Worm (Caenorhabditis elegans) whole organism, L3 larva: ENCODE results near the gene F32D8.15.

Experiments used
- ZK546.5 ChIP-seq: sonication (generic microtip); optimal IDR thresholded peaks from 2 replicates; lab custom pipeline; 2017; ENCODE audit warnings: missing biosample characterization, missing genetic modification characterization
- aly-2 ChIP-seq: fragments of 150-350 bp; optimal IDR thresholded peaks from 2 replicates; lab custom pipeline; 2014; ENCODE audit warnings: missing biosample characterization, missing genetic modification characterization
- ama-1 ChIP-seq: fragments of 150-350 bp; optimal IDR thresholded peaks from 2 replicates; lab custom pipeline; 2018
- ceh-16 ChIP-seq: sonication (generic microtip); optimal IDR thresholded peaks from 2 replicates; lab custom pipeline; 2017; ENCODE audit warnings: missing biosample characterization, missing genetic modification characterization
- ceh-82 ChIP-seq: fragments of 150-350 bp; optimal IDR thresholded peaks from 2 replicates; lab custom pipeline; 2014; ENCODE audit warnings: missing biosample characterization, missing genetic modification characterization
- ceh-9 ChIP-seq: sonication (generic microtip); optimal IDR thresholded peaks from 2 replicates; lab custom pipeline; 2018; ENCODE audit warnings: missing biosample characterization, missing genetic modification characterization
- daf-12 ChIP-seq: fragments of 150-350 bp; optimal IDR thresholded peaks from 2 replicates; lab custom pipeline; 2014; ENCODE audit warnings: missing biosample characterization, missing genetic modification reagents, missing genetic modification characterization
- egl-27 ChIP-seq: sonication (generic microtip); optimal IDR thresholded peaks from 4 replicates; lab custom pipeline; 2017; ENCODE audit warnings: missing biosample characterization, missing genetic modification reagents, missing genetic modification characterization
- egl-5 ChIP-seq: fragments of 150-350 bp; optimal IDR thresholded peaks from 2 replicates; lab custom pipeline; 2017; ENCODE audit warnings: missing biosample characterization, missing genetic modification reagents, missing genetic modification characterization, inconsistent platforms
- elt-1 ChIP-seq: fragments of 150-350 bp; optimal IDR thresholded peaks from 2 replicates; lab custom pipeline; 2014; ENCODE audit warnings: missing biosample characterization, missing genetic modification characterization
- elt-2 ChIP-seq: sonication (generic microtip); optimal IDR thresholded peaks from 2 replicates; lab custom pipeline; 2016; ENCODE audit warnings: missing genetic modification reagents, mild to moderate bottlenecking, missing genetic modification characterization, missing compliant biosample characterization
- elt-3 ChIP-seq, 3 experiments: fragments of 150-350 bp in 1 of 3; sonication (generic microtip) in 2 of 3; optimal IDR thresholded peaks; 2 replicates in 2 of 3; 4 replicates in 1 of 3; lab custom pipeline; 2014 to 2017; ENCODE audit warnings: missing biosample characterization in 3 of 3, missing genetic modification characterization in 3 of 3
- fkh-10 ChIP-seq: sonication (generic microtip); optimal IDR thresholded peaks from 2 replicates; lab custom pipeline; 2017; ENCODE audit warnings: missing biosample characterization, missing genetic modification reagents, missing genetic modification characterization
- fos-1 ChIP-seq: fragments of 150-350 bp; optimal IDR thresholded peaks from 2 replicates; lab custom pipeline; 2014; ENCODE audit warnings: missing biosample characterization, missing genetic modification characterization
- hmg-11 ChIP-seq: sonication (generic microtip); optimal IDR thresholded peaks from 2 replicates; lab custom pipeline; 2016; ENCODE audit warnings: missing genetic modification characterization, missing compliant biosample characterization
- lin-15B ChIP-seq: fragments of 150-350 bp; optimal IDR thresholded peaks from 2 replicates; lab custom pipeline; 2014; ENCODE audit warnings: missing biosample characterization, missing genetic modification characterization
- lin-39 ChIP-seq: fragments of 150-350 bp; optimal IDR thresholded peaks from 2 replicates; lab custom pipeline; 2018; ENCODE audit warnings: missing biosample characterization, missing genetic modification reagents, missing genetic modification characterization
- mdl-1 ChIP-seq: fragments of 150-350 bp; optimal IDR thresholded peaks from 2 replicates; lab custom pipeline; 2014; ENCODE audit warnings: missing biosample characterization, missing genetic modification characterization
- nfya-1 ChIP-seq: sonication (generic microtip); optimal IDR thresholded peaks from 2 replicates; lab custom pipeline; 2017; ENCODE audit warnings: missing genetic modification characterization, mild to moderate bottlenecking, missing compliant biosample characterization, antibody characterized with exemption, moderate library complexity; ENCODE audit not compliant: insufficient read depth
- nhr-237 ChIP-seq: fragments of 150-350 bp; optimal IDR thresholded peaks from 2 replicates; lab custom pipeline; 2014; ENCODE audit warnings: missing biosample characterization, missing genetic modification characterization
- nhr-25 ChIP-seq: sonication (generic microtip); optimal IDR thresholded peaks from 2 replicates; lab custom pipeline; 2017; ENCODE audit warnings: missing biosample characterization, missing genetic modification characterization
- nhr-28 ChIP-seq: fragments of 150-350 bp; optimal IDR thresholded peaks from 2 replicates; lab custom pipeline; 2014; ENCODE audit warnings: missing biosample characterization, missing genetic modification characterization
- nhr-43 ChIP-seq: sonication (generic microtip); optimal IDR thresholded peaks from 2 replicates; lab custom pipeline; 2016; ENCODE audit warnings: mild to moderate bottlenecking, missing genetic modification characterization, missing compliant biosample characterization; ENCODE audit not compliant: poor library complexity, severe bottlenecking
- nhr-67 ChIP-seq: fragments of 150-350 bp; optimal IDR thresholded peaks from 2 replicates; lab custom pipeline; 2014; ENCODE audit warnings: missing biosample characterization, missing genetic modification characterization
- nhr-76 ChIP-seq: fragments of 150-350 bp; sonication (generic microtip); optimal IDR thresholded peaks from 5 replicates; lab custom pipeline; 2014; ENCODE audit warnings: missing biosample characterization, missing genetic modification characterization
- pha-4 ChIP-seq: fragments of 150-350 bp; optimal IDR thresholded peaks from 2 replicates; lab custom pipeline; 2014; ENCODE audit warnings: missing biosample characterization, missing genetic modification reagents, missing genetic modification characterization
- pqm-1 ChIP-seq: fragments of 150-350 bp; optimal IDR thresholded peaks from 2 replicates; lab custom pipeline; 2017; ENCODE audit warnings: missing biosample characterization, missing genetic modification characterization, inconsistent platforms
- sea-2 ChIP-seq: fragments of 150-350 bp; sonication (generic microtip); optimal IDR thresholded peaks from 4 replicates; lab custom pipeline; 2014; ENCODE audit warnings: missing biosample characterization, missing genetic modification reagents, missing genetic modification characterization
- skn-1 ChIP-seq: fragments of 150-350 bp; optimal IDR thresholded peaks from 2 replicates; lab custom pipeline; 2014; ENCODE audit warnings: missing biosample characterization, missing genetic modification characterization
- snpc-4 ChIP-seq: fragments of 150-350 bp; optimal IDR thresholded peaks from 2 replicates; lab custom pipeline; 2014; ENCODE audit warnings: missing biosample characterization, missing genetic modification characterization
- unc-39 ChIP-seq: sonication (generic microtip); optimal IDR thresholded peaks from 4 replicates; lab custom pipeline; 2017; ENCODE audit warnings: missing biosample characterization, missing genetic modification characterization
- unc-62 ChIP-seq: fragments of 150-350 bp; sonication (generic microtip); optimal IDR thresholded peaks from 4 replicates; lab custom pipeline; 2014; ENCODE audit warnings: missing biosample characterization, missing genetic modification reagents, missing genetic modification characterization
- zag-1 ChIP-seq: fragments of 150-350 bp; optimal IDR thresholded peaks from 2 replicates; lab custom pipeline; 2014; ENCODE audit warnings: missing biosample characterization, missing genetic modification characterization

F32D8.15 gene

ce11 chrV:10860526-10861037, 43.3 kb upstream of the F32D8.15 start:
- TF ChIP-seq nhr-25 (tag; lab: Kevin White, UChicago), result peak; percentile 20
- no peak for TF ChIP-seq nhr-237 (tag; lab: Kevin White, UChicago)
- peak; percentile 69 for TF ChIP-seq unc-62 (GFP tag; lab: Kevin White, UChicago)
- no peak for TF ChIP-seq elt-3 (tag; optimal IDR thresholded peaks at IDR 0.05; lab: Kevin White, UChicago)
- peak; percentile 65 for TF ChIP-seq elt-1 (tag; lab: Kevin White, UChicago)

DNA sequence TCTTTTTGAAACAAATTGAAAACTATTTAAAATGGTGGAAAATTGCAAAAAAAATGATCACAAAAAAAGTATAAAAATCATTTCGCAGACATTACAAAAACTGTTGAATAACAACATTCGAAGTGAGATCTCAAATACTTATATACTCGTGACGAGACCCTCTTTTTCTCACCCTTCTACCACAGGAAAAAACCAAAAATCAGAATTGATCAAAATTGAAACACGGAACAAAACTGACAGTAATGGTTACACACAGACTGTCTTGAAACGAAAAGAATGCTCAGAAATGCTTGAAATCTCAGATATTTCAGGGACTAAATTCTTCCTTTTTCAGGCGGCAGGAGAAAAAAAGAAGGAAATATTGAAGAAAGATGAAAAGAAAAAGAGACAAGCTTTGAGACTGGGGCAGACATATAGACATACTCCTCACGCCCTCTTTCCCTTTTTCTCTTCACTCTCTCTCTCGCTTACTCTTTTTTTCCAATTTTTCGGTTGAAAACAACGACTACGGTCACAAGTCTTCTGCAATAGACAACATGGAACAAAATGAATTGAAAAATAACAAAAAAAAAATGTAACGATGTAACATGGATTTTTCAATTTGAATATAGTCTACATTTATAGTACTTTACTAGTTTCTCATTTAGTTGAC, 42.1 kb upstream of the F32D8.15 start:
- TF ChIP-seq snpc-4, result peak; percentile 17
- TF ChIP-seq hmg-11 (tag; lab: Kevin White, UChicago), result peak; percentile 4
- no peak for TF ChIP-seq nhr-28
- TF ChIP-seq elt-2 (tag; lab: Kevin White, UChicago), result peak; percentile 10
- no peak for TF ChIP-seq mdl-1
- TF ChIP-seq pha-4 (tag; lab: Kevin White, UChicago), result peak; percentile 51
- no peak for TF ChIP-seq nhr-67 (tag; lab: Kevin White, UChicago)
- no peak for TF ChIP-seq zag-1
- no peak for TF ChIP-seq unc-39 (tag; lab: Kevin White, UChicago)
- peak; percentile 54 for TF ChIP-seq nfya-1 (tag; lab: Kevin White, UChicago)
- no peak for TF ChIP-seq skn-1
- no peak for TF ChIP-seq sea-2 (GFP tag; lab: Kevin White, UChicago)

DNA sequence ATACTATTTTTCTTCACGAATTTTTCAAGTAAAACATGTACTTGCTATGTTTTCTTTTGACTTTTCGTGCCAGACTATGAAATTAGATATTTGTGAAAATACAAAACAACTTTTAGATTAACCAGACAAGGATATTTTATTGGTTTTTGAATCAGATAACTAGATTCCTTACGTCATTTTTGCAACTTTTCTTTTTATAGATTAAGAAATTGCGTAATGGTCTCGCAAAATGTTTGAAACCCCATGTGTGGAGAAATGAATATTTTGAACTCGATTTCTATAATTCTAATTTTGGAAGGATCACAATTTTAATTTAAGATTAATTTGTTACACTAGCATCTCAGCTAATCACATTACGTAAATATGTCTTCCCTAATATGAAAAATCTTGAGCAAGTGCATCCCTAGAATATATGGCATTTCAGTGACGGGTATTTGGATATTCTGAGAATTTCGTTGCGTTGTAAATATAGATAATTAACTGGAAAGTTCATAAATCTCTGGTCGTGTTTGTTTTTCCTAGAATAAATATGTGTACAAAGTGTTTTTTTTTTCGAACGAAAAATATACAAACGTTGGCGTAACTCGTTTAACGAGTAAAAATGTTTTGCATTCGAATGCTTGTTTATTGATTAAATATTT, 41.3 kb upstream of the F32D8.15 start:
- TF ChIP-seq aly-2 (tag; lab: Kevin White, UChicago), result no peak
- TF ChIP-seq unc-39 (tag; lab: Kevin White, UChicago), result no peak
- TF ChIP-seq ceh-16 (tag; lab: Kevin White, UChicago), result no peak
- TF ChIP-seq ZK546.5 (tag; lab: Kevin White, UChicago), result no peak
- no peak for TF ChIP-seq nfya-1 (tag; lab: Kevin White, UChicago)
- TF ChIP-seq egl-27, result no peak
- TF ChIP-seq fkh-10 (GFP tag; lab: Kevin White, UChicago), result no peak
- no peak for TF ChIP-seq egl-5 (tag; lab: Kevin White, UChicago)
- TF ChIP-seq fos-1 (tag; lab: Kevin White, UChicago), result no peak
- TF ChIP-seq skn-1, result no peak
- TF ChIP-seq daf-12 (tag; lab: Kevin White, UChicago), result no peak
- TF ChIP-seq elt-1 (tag; lab: Kevin White, UChicago), result no peak
- no peak for TF ChIP-seq nhr-76
- no peak for TF ChIP-seq lin-15B (tag; lab: Kevin White, UChicago)
- no peak for TF ChIP-seq ceh-9 (tag; lab: Kevin White, UChicago)
- TF ChIP-seq ama-1 (lab: Kevin White, UChicago), result no peak
- no peak for TF ChIP-seq snpc-4
- TF ChIP-seq pha-4 (tag; lab: Kevin White, UChicago), result no peak

- TF ChIP-seq elt-1 (tag; lab: Kevin White, UChicago) (no peak), pqm-1 (tag; lab: Kevin White, UChicago) (no peak), elt-2 (tag; lab: Kevin White, UChicago) (no peak), fos-1 (tag; lab: Kevin White, UChicago) (no peak)
Observed at ce11 chrV:10865599-10865998, 38.2 kb upstream of the F32D8.15 start, which contains the start of gene saeg-1. TSS of gene saeg-1 (minus strand) at chrV:10865699.

DNA sequence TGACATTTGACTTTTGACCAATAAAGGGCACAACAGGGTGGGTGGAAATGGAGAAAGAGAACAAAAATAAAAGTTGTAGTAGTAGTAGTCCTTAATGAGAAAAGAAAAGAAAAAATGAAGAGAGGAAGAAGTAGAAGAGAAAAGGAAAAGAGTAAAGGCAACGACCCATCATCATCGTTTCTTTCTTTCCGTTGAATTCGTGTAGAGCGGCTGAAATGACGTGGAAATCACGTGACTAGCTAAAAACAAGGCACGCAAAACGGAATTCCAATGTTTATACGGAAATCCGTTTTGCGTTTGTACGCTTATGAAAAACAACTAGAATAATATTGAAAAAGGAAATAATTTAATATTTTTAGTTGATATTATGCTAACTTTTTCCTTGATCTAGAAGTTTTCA, 36.3 kb upstream of the F32D8.15 start:
- TF ChIP-seq nfya-1 (tag; lab: Kevin White, UChicago) (peak; percentile 28), lin-39 (peak; percentile 11), ceh-82 (no peak), hmg-11 (tag; lab: Kevin White, UChicago) (no peak), nhr-43 (peak; percentile 11), fkh-10 (GFP tag; lab: Kevin White, UChicago) (peak; percentile 65)
